Fruit fly (Drosophila melanogaster) whole organism, embryonic: ENCODE results near the gene boil.
A peak's percentile ranks its signal among the peaks of the same experiment; 100 is the strongest.

Experiments used
- Abd-B ChIP-seq: fragments of 200-800 bp; sonication (Bioruptor generic); optimal IDR thresholded peaks from 2 replicates; lab custom pipeline; 2018; ENCODE audit warnings: missing biosample characterization, mild to moderate bottlenecking, missing genetic modification characterization, moderate library complexity
- CG10543 ChIP-seq: fragments of 200-800 bp; sonication (Bioruptor generic); optimal IDR thresholded peaks from 3 replicates; lab custom pipeline; 2017; ENCODE audit warnings: missing biosample characterization, mild to moderate bottlenecking, missing genetic modification characterization, moderate library complexity
- CG10565 ChIP-seq: fragments of 200-800 bp; sonication (Bioruptor generic); optimal IDR thresholded peaks from 3 replicates; lab custom pipeline; 2016; ENCODE audit warnings: missing biosample characterization, mild to moderate bottlenecking, missing genetic modification characterization
- CG11247 ChIP-seq: fragments of 200-800 bp; sonication (Bioruptor generic); IDR thresholded peaks from 2 replicates; pipeline ENCODE4 v1.3.6; 2022; ENCODE audit warnings: missing biosample characterization, missing genetic modification characterization
- CG12659 ChIP-seq: fragments of 200-800 bp; sonication (Bioruptor generic); optimal IDR thresholded peaks from 3 replicates; lab custom pipeline; 2017; ENCODE audit warnings: mild to moderate bottlenecking, missing biosample characterization, missing genetic modification reagents, missing genetic modification characterization
- CG14441 ChIP-seq: fragments of 200-800 bp; sonication (Bioruptor generic); IDR thresholded peaks from 2 replicates; pipeline ENCODE4 v1.3.6; 2022; ENCODE audit warnings: missing biosample characterization, missing genetic modification characterization
- CG14667 ChIP-seq: fragments of 200-800 bp; sonication (Bioruptor generic); IDR thresholded peaks from 2 replicates; pipeline ENCODE4 v1.3.6; 2022; ENCODE audit warnings: missing biosample characterization, missing genetic modification characterization
- CG14710 ChIP-seq: fragments of 200-800 bp; sonication (Bioruptor generic); optimal IDR thresholded peaks from 3 replicates; lab custom pipeline; 2019; ENCODE audit warnings: missing biosample characterization, mild to moderate bottlenecking, missing genetic modification characterization, moderate library complexity
- CG17385 ChIP-seq: fragments of 200-800 bp; sonication (Bioruptor generic); optimal IDR thresholded peaks from 3 replicates; lab custom pipeline; 2018; ENCODE audit warnings: missing biosample characterization, mild to moderate bottlenecking, missing genetic modification characterization
- CG2889 ChIP-seq: fragments of 200-800 bp; sonication (Bioruptor generic); IDR thresholded peaks from 3 replicates; pipeline ENCODE4 v1.3.6; 2022; ENCODE audit warnings: missing biosample characterization, missing genetic modification characterization
- CG3163 ChIP-seq: fragments of 200-800 bp; sonication (Bioruptor generic); optimal IDR thresholded peaks from 3 replicates; lab custom pipeline; 2016; ENCODE audit warnings: missing biosample characterization, missing genetic modification characterization
- CG32532 ChIP-seq: fragments of 200-800 bp; sonication (Bioruptor generic); IDR thresholded peaks from 2 replicates; pipeline ENCODE4 v1.3.6; 2022; ENCODE audit warnings: missing biosample characterization, missing genetic modification characterization
- CG4730 ChIP-seq: fragments of 200-800 bp; sonication (Bioruptor generic); IDR thresholded peaks from 2 replicates; pipeline ENCODE4 v1.3.6; 2022; ENCODE audit warnings: missing biosample characterization, missing genetic modification characterization
- CG7372 ChIP-seq: fragments of 200-800 bp; sonication (Bioruptor generic); IDR thresholded peaks from 2 replicates; pipeline ENCODE4 v1.3.6; 2022; ENCODE audit warnings: missing biosample characterization, missing genetic modification characterization
- CG8388 ChIP-seq: fragments of 200-800 bp; sonication (Bioruptor generic); optimal IDR thresholded peaks from 2 replicates; lab custom pipeline; 2019; ENCODE audit warnings: missing biosample characterization, mild to moderate bottlenecking, missing genetic modification characterization, moderate library complexity
- CG9876 ChIP-seq: fragments of 200-800 bp; sonication (Bioruptor generic); optimal IDR thresholded peaks from 2 replicates; lab custom pipeline; 2016; ENCODE audit warnings: missing biosample characterization, missing genetic modification characterization
- CrebB ChIP-seq: fragments of 200-800 bp; sonication (Bioruptor generic); optimal IDR thresholded peaks from 3 replicates; lab custom pipeline; 2018; ENCODE audit warnings: missing biosample characterization, mild to moderate bottlenecking, missing genetic modification characterization
- Gsc ChIP-seq: fragments of 200-800 bp; sonication (Bioruptor generic); IDR thresholded peaks from 2 replicates; pipeline ENCODE4 v1.3.6; 2022; ENCODE audit warnings: missing biosample characterization, missing genetic modification characterization
- H15 ChIP-seq: fragments of 200-800 bp; sonication (Bioruptor generic); IDR thresholded peaks from 3 replicates; pipeline ENCODE4 v1.3.6; 2022; ENCODE audit warnings: missing biosample characterization, missing genetic modification characterization
- HLHmδ ChIP-seq: fragments of 200-800 bp; sonication (Bioruptor generic); optimal IDR thresholded peaks from 2 replicates; lab custom pipeline; 2018; ENCODE audit warnings: missing biosample characterization, mild to moderate bottlenecking, missing genetic modification characterization, moderate library complexity
- HmgZ ChIP-seq: fragments of 200-800 bp; sonication (Bioruptor generic); optimal IDR thresholded peaks from 2 replicates; lab custom pipeline; 2018; ENCODE audit warnings: missing biosample characterization, mild to moderate bottlenecking, missing genetic modification characterization
- Kr ChIP-seq: fragments of 200-800 bp; sonication (Bioruptor generic); optimal IDR thresholded peaks from 2 replicates; lab custom pipeline; 2017; ENCODE audit warnings: missing biosample characterization, mild to moderate bottlenecking, missing genetic modification characterization
- Lim3 ChIP-seq: fragments of 200-800 bp; sonication (Bioruptor generic); IDR thresholded peaks from 2 replicates; pipeline ENCODE4 v1.3.6; 2022; ENCODE audit warnings: missing biosample characterization, missing genetic modification characterization
- MBD-R2 ChIP-seq: fragments of 200-800 bp; sonication (Bioruptor generic); IDR thresholded peaks from 2 replicates; pipeline ENCODE4 v1.3.6; 2022; ENCODE audit warnings: missing biosample characterization, missing genetic modification characterization
- Sox100B ChIP-seq: fragments of 200-800 bp; sonication (Bioruptor generic); optimal IDR thresholded peaks from 3 replicates; lab custom pipeline; 2018; ENCODE audit warnings: missing biosample characterization, mild to moderate bottlenecking, missing genetic modification characterization
- TFAM ChIP-seq: fragments of 200-800 bp; sonication (Bioruptor generic); optimal IDR thresholded peaks from 2 replicates; lab custom pipeline; 2017; ENCODE audit warnings: missing biosample characterization, missing genetic modification characterization, inconsistent platforms
- Tbp ChIP-seq: fragments of >200 bp; optimal IDR thresholded peaks from 2 replicates; lab custom pipeline; 2018; ENCODE audit warnings: missing biosample characterization, missing genetic modification characterization
- Usf ChIP-seq: fragments of 200-800 bp; sonication (Bioruptor generic); optimal IDR thresholded peaks from 2 replicates; lab custom pipeline; 2017; ENCODE audit warnings: missing genotype, missing biosample characterization, missing genetic modification characterization
- Xrp1 ChIP-seq: fragments of 200-800 bp; sonication (Bioruptor generic); IDR thresholded peaks from 2 replicates; pipeline ENCODE4 v1.3.6; 2022; ENCODE audit warnings: missing biosample characterization, missing genetic modification characterization
- cad ChIP-seq: fragments of >200 bp; optimal IDR thresholded peaks from 2 replicates; lab custom pipeline; 2017; ENCODE audit warnings: missing biosample characterization, missing genetic modification characterization
- dan ChIP-seq: fragments of 200-800 bp; sonication (Bioruptor generic); IDR thresholded peaks from 2 replicates; pipeline ENCODE4 v1.3.6; 2022; ENCODE audit warnings: missing biosample characterization, missing genetic modification characterization
- dm ChIP-seq: fragments of 200-800 bp; sonication (Bioruptor generic); optimal IDR thresholded peaks from 3 replicates; lab custom pipeline; 2016; ENCODE audit warnings: missing biosample characterization, missing genetic modification characterization
- ems ChIP-seq: fragments of 200-800 bp; sonication (Bioruptor generic); optimal IDR thresholded peaks from 3 replicates; lab custom pipeline; 2016; ENCODE audit warnings: missing biosample characterization, missing genetic modification characterization
- gcm2 ChIP-seq: fragments of 200-800 bp; sonication (Bioruptor generic); optimal IDR thresholded peaks from 2 replicates; lab custom pipeline; 2016; ENCODE audit warnings: missing biosample characterization, missing genetic modification characterization
- h ChIP-seq: fragments of >200 bp; optimal IDR thresholded peaks from 2 replicates; lab custom pipeline; 2017
- hkb ChIP-seq, 2 experiments: fragments of 200-800 bp in 1 of 2; fragments of >200 bp in 1 of 2; sonication (Bioruptor generic) in 1 of 2; IDR thresholded peaks in 1 of 2; optimal IDR thresholded peaks in 1 of 2; 2 replicates each; pipeline versions ENCODE4 v1.3.6 to Lab custom; 2017 to 2022; ENCODE audit warnings: missing biosample characterization in 1 of 2, missing genetic modification characterization in 1 of 2
- luna ChIP-seq: fragments of 200-800 bp; sonication (Bioruptor generic); optimal IDR thresholded peaks from 2 replicates; lab custom pipeline; 2016; ENCODE audit warnings: missing biosample characterization, missing genetic modification characterization
- nerfin-2 ChIP-seq: fragments of 200-800 bp; sonication (Bioruptor generic); IDR thresholded peaks from 2 replicates; pipeline ENCODE4 v1.3.6; 2022; ENCODE audit warnings: missing biosample characterization, missing genetic modification characterization; ENCODE audit not compliant: partially characterized antibody
- otp ChIP-seq: fragments of 200-800 bp; sonication (Bioruptor generic); IDR thresholded peaks from 3 replicates; pipeline ENCODE4, ENCODE4 v1.3.6; 2022; ENCODE audit warnings: missing biosample characterization, missing genetic modification characterization
- pho ChIP-seq: fragments of 200-800 bp; sonication (Bioruptor generic); optimal IDR thresholded peaks from 2 replicates; lab custom pipeline; 2016; ENCODE audit warnings: missing biosample characterization, missing genetic modification characterization
- prd ChIP-seq, 3 experiments: fragments of >200 bp in 2 of 3; fragments of 200-800 bp in 1 of 3; sonication (Bioruptor generic) in 1 of 3; optimal IDR thresholded peaks in 2 of 3; IDR thresholded peaks in 1 of 3; 2 replicates in 2 of 3; 3 replicates in 1 of 3; pipeline versions ENCODE4 v1.3.6 to Lab custom; 2017 to 2022; ENCODE audit warnings: missing biosample characterization in 1 of 3, missing genetic modification characterization in 1 of 3
- pros ChIP-seq: fragments of 200-800 bp; sonication (Bioruptor generic); optimal IDR thresholded peaks from 3 replicates; lab custom pipeline; 2019; ENCODE audit warnings: missing biosample characterization, mild to moderate bottlenecking, missing genetic modification characterization, moderate library complexity
- psq ChIP-seq: fragments of 200-800 bp; sonication (Bioruptor generic); optimal IDR thresholded peaks from 2 replicates; lab custom pipeline; 2017; ENCODE audit warnings: missing biosample characterization, missing genetic modification characterization
- row ChIP-seq: fragments of 200-800 bp; sonication (Bioruptor generic); IDR thresholded peaks from 3 replicates; pipeline ENCODE4 v1.3.6; 2022; ENCODE audit warnings: missing biosample characterization, missing genetic modification characterization
- seq ChIP-seq: fragments of 200-800 bp; sonication (Bioruptor generic); IDR thresholded peaks from 2 replicates; pipeline ENCODE4 v1.3.6; 2022; ENCODE audit warnings: missing biosample characterization, missing genetic modification characterization
- wor ChIP-seq: fragments of 200-800 bp; sonication (Bioruptor generic); IDR thresholded peaks from 2 replicates; pipeline ENCODE4 v1.3.6; 2022; ENCODE audit warnings: missing biosample characterization, missing genetic modification characterization
- zfh2 ChIP-seq: fragments of 200-800 bp; sonication (Bioruptor generic); optimal IDR thresholded peaks from 2 replicates; lab custom pipeline; 2016; ENCODE audit warnings: missing biosample characterization, missing genetic modification characterization

boil gene

dm6 chrX:4908926-4909432 is 33.5 kb downstream of the boil start, which contains the start of gene CG32772 (continued):
- TF ChIP-seq Sox100B (GFP tag; lab: Kevin White, UChicago) (no peak), HmgZ (tag; lab: Kevin White, UChicago) (peak; percentile 22), ems (GFP tag; lab: Kevin White, UChicago) (no peak), CG32532 (GFP tag; lab: Robert Waterston, UW) (peak; percentile 8; the same call in 1 of the 2 replicates), CG14441 (GFP tag; lab: Robert Waterston, UW) (no peak), row (GFP tag; lab: Robert Waterston, UW) (peak; percentile 19; the same call in 1 of the 3 replicates), zfh2 (GFP tag; lab: Kevin White, UChicago) (no peak), seq (GFP tag; lab: Robert Waterston, UW) (no peak)

- TF ChIP-seq hkb (optimal IDR thresholded peaks at IDR 0.05; lab: Kevin White, UChicago) (no peak), hkb (GFP tag; IDR thresholded peaks at IDR 0.05; lab: Robert Waterston, UW) (peak; percentile 100), Gsc (GFP tag; lab: Robert Waterston, UW) (peak; percentile 99), otp (GFP tag; lab: Robert Waterston, UW) (peak; percentile 100), pho (GFP tag; lab: Kevin White, UChicago) (peak; percentile 99), pros (GFP tag; lab: Kevin White, UChicago) (peak; percentile 90), CG10565 (GFP tag; lab: Kevin White, UChicago) (peak; percentile 98), CG14667 (GFP tag; lab: Robert Waterston, UW) (peak; percentile 100), prd (optimal IDR thresholded peaks at IDR 0.05; lab: Kevin White, UChicago) (no peak), prd (GFP tag; IDR thresholded peaks at IDR 0.05; lab: Robert Waterston, UW) (peak; percentile 100), cad (GFP tag; lab: Kevin White, UChicago) (no peak), gcm2 (GFP tag; lab: Kevin White, UChicago) (peak; percentile 99), Lim3 (GFP tag; lab: Robert Waterston, UW) (peak; percentile 98), CG14710 (tag; lab: Kevin White, UChicago) (peak; percentile 99), wor (GFP tag; lab: Robert Waterston, UW) (peak; percentile 99), Abd-B (GFP tag; lab: Kevin White, UChicago) (peak; percentile 100), h (lab: Kevin White, UChicago) (no peak), CG32532 (GFP tag; lab: Robert Waterston, UW) (peak; percentile 100), CG10543 (GFP tag; lab: Kevin White, UChicago) (peak; percentile 99), Usf (GFP tag; lab: Kevin White, UChicago) (peak; percentile 100), dan (peak; percentile 98), MBD-R2 (GFP tag; lab: Robert Waterston, UW) (peak; percentile 100), CG9876 (GFP tag; lab: Kevin White, UChicago) (peak; percentile 100), CG2889 (peak; percentile 99), CG12659 (peak; percentile 100), psq (GFP tag; lab: Kevin White, UChicago) (peak; percentile 99), CG8388 (GFP tag; lab: Kevin White, UChicago) (peak; percentile 99), luna (GFP tag; lab: Kevin White, UChicago) (peak; percentile 99), CG3163 (GFP tag; lab: Kevin White, UChicago) (peak; percentile 95), dm (GFP tag; lab: Kevin White, UChicago) (peak; percentile 99), Tbp (GFP tag; lab: Kevin White, UChicago) (no peak), CG11247 (GFP tag; lab: Robert Waterston, UW) (peak; percentile 100), CG7372 (GFP tag; lab: Robert Waterston, UW) (peak; percentile 100), H15 (peak; percentile 100), TFAM (GFP tag; lab: Kevin White, UChicago) (peak; percentile 97), Kr (GFP tag; lab: Kevin White, UChicago) (peak; percentile 97), HLHmδ (GFP tag; lab: Kevin White, UChicago) (no peak), CG17385 (GFP tag; lab: Kevin White, UChicago) (peak; percentile 100), nerfin-2 (no peak), CrebB (tag; lab: Kevin White, UChicago) (peak; percentile 99), Xrp1 (GFP tag; lab: Robert Waterston, UW) (peak; percentile 100), CG4730 (peak; percentile 100)
These were observed 34.7 kb downstream of the boil start for dm6 chrX:4909938-4910778.
